Fruit fly (Drosophila melanogaster): Measurements from ENCODE around the gene Pcp.

The Pcp gene

DNA sequence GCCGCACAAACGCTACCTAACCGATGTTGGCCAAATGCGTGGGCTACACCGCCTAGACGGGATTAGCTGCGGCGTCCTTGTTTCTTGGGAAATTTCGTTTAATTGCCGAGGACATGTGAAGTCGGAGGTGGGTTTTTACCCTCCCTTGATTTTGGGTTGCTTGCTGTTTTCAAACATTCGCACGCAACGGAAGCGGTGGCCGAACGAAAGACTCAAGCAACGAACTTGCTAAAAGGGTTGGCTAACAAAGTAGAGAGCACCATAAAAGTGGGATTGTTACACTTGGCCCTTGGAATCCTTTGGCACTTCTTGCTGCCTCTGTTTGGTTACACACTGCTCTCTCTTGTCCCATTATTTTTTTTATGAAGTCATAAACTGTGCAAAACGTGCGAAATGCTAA lies 11.0 kb upstream of the Pcp start:
- no peak for TF ChIP-seq vri (GFP tag; optimal IDR thresholded peaks at IDR 0.05)
- 0 out of 3 replicates have a peak, but pooled peaks have one; percentile 6 for TF ChIP-seq CG8119 (GFP tag; IDR thresholded peaks at IDR 0.05)

dm6 chr2L:7011962-7012361 lies 9.5 kb upstream of the Pcp start, which contains the start of gene CG43321:
TSS of gene CG43321 (plus strand) at chr2L:7012262.
- TF ChIP-seq CG8319 (GFP tag; optimal IDR thresholded peaks at IDR 0.05), result no peak
- no peak for TF ChIP-seq CG10631 (GFP tag; optimal IDR thresholded peaks at IDR 0.05)
- TF ChIP-seq Sox15 (GFP tag; optimal IDR thresholded peaks at IDR 0.05), result no peak
- TF ChIP-seq Eip75B (GFP tag; optimal IDR thresholded peaks at IDR 0.05), result no peak
- no peak for TF ChIP-seq ss (GFP tag; optimal IDR thresholded peaks at IDR 0.05)

DNA sequence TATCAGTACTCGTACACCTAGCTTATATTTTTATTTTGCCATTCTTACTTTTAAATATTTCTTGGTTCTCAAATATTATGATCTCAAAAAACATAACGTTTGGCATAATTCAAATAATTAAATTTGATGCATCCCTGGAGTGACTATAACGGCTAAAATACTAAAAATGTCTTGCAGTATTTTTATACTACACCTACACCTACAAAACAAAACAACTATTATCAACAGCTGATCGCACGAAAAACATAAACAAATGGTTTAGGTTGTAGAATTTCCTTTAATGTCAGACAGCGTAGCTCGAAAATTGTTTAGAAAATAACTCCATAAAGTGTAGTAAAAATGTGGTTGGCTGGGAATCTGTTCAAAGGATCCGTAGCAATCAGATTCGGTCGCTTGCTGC lies 8.3 kb upstream of the Pcp start, which contains the start of gene CG43322:
TSS of gene CG43322 (plus strand) at position 240 of the 400 bp plus-strand sequence.
- TF ChIP-seq Hr4 (GFP tag; optimal IDR thresholded peaks at IDR 0.05) (no peak), CG6808 (GFP tag; optimal IDR thresholded peaks at IDR 0.05) (no peak), CG10631 (GFP tag; optimal IDR thresholded peaks at IDR 0.05) (no peak), CG8119 (GFP tag; IDR thresholded peaks at IDR 0.05) (no peak), Eip75B (GFP tag; optimal IDR thresholded peaks at IDR 0.05) (no peak), Eip78C (GFP tag) (no peak), CG7368 (GFP tag; optimal IDR thresholded peaks at IDR 0.05) (no peak), Lpt (GFP tag; optimal IDR thresholded peaks at IDR 0.05) (no peak), Eip93F (GFP tag; optimal IDR thresholded peaks at IDR 0.05) (no peak), CG34406 (GFP tag; optimal IDR thresholded peaks at IDR 0.05) (no peak), Ets21C (GFP tag; optimal IDR thresholded peaks at IDR 0.05) (no peak), Ets96B (tag; optimal IDR thresholded peaks at IDR 0.05) (no peak), Met (GFP tag; optimal IDR thresholded peaks at IDR 0.05) (no peak), CG9139 (GFP tag; optimal IDR thresholded peaks at IDR 0.05) (no peak), dac (GFP tag; optimal IDR thresholded peaks at IDR 0.05) (no peak), fd85E (GFP tag; optimal IDR thresholded peaks at IDR 0.05) (no peak), CG6163 (GFP tag; IDR thresholded peaks at IDR 0.05) (no peak)

DNA sequence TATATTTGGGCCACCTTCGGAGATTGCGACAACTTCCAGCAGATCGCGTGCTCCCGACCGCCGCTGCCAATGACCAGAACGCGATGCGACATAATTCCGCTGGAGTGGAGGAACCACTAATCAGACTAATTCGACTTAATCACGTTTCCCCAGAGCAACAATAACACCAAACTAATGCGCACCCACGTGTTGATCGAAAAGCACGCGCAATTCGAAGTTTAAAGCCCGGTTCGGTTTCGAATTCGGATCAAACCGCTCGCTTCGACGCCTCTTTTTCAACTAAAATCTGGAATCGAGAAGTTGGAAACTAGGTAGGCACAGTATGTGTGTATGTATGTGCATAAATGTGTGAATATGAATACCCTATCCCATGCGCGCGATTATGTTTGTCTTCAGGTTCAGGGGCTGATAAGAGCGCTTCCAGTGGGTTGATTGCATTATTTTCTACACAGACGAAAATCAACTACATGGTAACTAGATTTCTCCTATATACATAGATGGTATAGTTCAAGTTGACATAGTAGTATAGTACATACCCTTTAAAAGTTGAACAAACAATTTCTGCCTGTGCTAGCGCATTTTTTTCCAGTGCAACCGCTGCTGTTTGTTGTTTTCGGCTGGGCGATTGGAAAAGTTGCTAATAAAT lies 2.3 kb downstream of the Pcp start, which contains the start of gene Gart:
TSS of gene Gart (minus strand) at position 285 of the 646 bp plus-strand sequence.
- no peak for TF ChIP-seq CG4318 (GFP tag; optimal IDR thresholded peaks at IDR 0.05)
- peak; percentile 70 for TF ChIP-seq CG6792 (GFP tag; optimal IDR thresholded peaks at IDR 0.05)
- TF ChIP-seq eg (GFP tag; IDR thresholded peaks at IDR 0.05), result no peak; the same call in 2 of the 3 replicates
- peak in 1 of 2 experiments; percentile 59 for TF ChIP-seq ss (GFP tag; optimal IDR thresholded peaks at IDR 0.05)
- peak; percentile 89 for TF ChIP-seq CG31627 (GFP tag; optimal IDR thresholded peaks at IDR 0.05)
- TF ChIP-seq CG7368 (GFP tag; optimal IDR thresholded peaks at IDR 0.05), result peak; percentile 13
- TF ChIP-seq fd85E (GFP tag; optimal IDR thresholded peaks at IDR 0.05), result no peak
- peak; percentile 24 for TF ChIP-seq dac (GFP tag; optimal IDR thresholded peaks at IDR 0.05)
- TF ChIP-seq Sox102F (GFP tag; optimal IDR thresholded peaks at IDR 0.05), result peak; percentile 87
- TF ChIP-seq Gug (GFP tag; IDR thresholded peaks at IDR 0.05), result peak; percentile 30; the same call in 1 of the 2 replicates
- no peak for TF ChIP-seq spab (GFP tag; optimal IDR thresholded peaks at IDR 0.05)
- TF ChIP-seq Blimp-1 (GFP tag; optimal IDR thresholded peaks at IDR 0.05), result no peak
- peak; percentile 87 for TF ChIP-seq vri (GFP tag; optimal IDR thresholded peaks at IDR 0.05)
- TF ChIP-seq Sox15 (GFP tag; optimal IDR thresholded peaks at IDR 0.05), result peak; percentile 59
- peak; percentile 77 for TF ChIP-seq net (GFP tag; optimal IDR thresholded peaks at IDR 0.05)
- peak; percentile 16 for TF ChIP-seq CG1621 (tag; optimal IDR thresholded peaks at IDR 0.05)
- TF ChIP-seq dsx (GFP tag; optimal IDR thresholded peaks at IDR 0.05; ENCODE audit: poor library complexity, severe bottlenecking), result peak; percentile 50
- TF ChIP-seq topi (GFP tag; optimal IDR thresholded peaks at IDR 0.05), result peak; percentile 88
- TF ChIP-seq lz (GFP tag; optimal IDR thresholded peaks at IDR 0.05), result peak; percentile 91
- TF ChIP-seq Met (GFP tag; optimal IDR thresholded peaks at IDR 0.05), result peak; percentile 87
- TF ChIP-seq salr (GFP tag; optimal IDR thresholded peaks at IDR 0.05), result peak in 1 of 2 experiments; percentile 34
- TF ChIP-seq CG3032 (tag; optimal IDR thresholded peaks at IDR 0.05), result no peak
- peak; percentile 59 for TF ChIP-seq Ets96B (tag; optimal IDR thresholded peaks at IDR 0.05)
- peak; percentile 73 for TF ChIP-seq Hr4 (GFP tag; optimal IDR thresholded peaks at IDR 0.05)
- TF ChIP-seq svp (GFP tag), result peak; percentile 100
- TF ChIP-seq CG6808 (GFP tag; optimal IDR thresholded peaks at IDR 0.05), result no peak
- peak; percentile 72 for TF ChIP-seq acj6 (GFP tag; optimal IDR thresholded peaks at IDR 0.05)
- peak; percentile 77 for TF ChIP-seq CG3919 (GFP tag; optimal IDR thresholded peaks at IDR 0.05)
- peak; percentile 82 for TF ChIP-seq Ets21C (GFP tag; optimal IDR thresholded peaks at IDR 0.05)
- peak; percentile 90 for TF ChIP-seq Eip78C (GFP tag)
- TF ChIP-seq CG10631 (GFP tag; optimal IDR thresholded peaks at IDR 0.05), result peak; percentile 63
- TF ChIP-seq CG6854 (GFP tag; optimal IDR thresholded peaks at IDR 0.05), result no peak
- peak; percentile 30 for TF ChIP-seq fd59A (GFP tag; optimal IDR thresholded peaks at IDR 0.05)
- peak; percentile 77 for TF ChIP-seq Eip93F (GFP tag; optimal IDR thresholded peaks at IDR 0.05)
- TF ChIP-seq Eip75B (GFP tag; optimal IDR thresholded peaks at IDR 0.05), result peak; percentile 75
- no peak for TF ChIP-seq CG11762 (GFP tag; optimal IDR thresholded peaks at IDR 0.05; ENCODE audit: insufficient read depth)
